Fruit fly (Drosophila melanogaster) Kc167 (cell line): ENCODE measurements around the gene GCS1.

ENCODE experiments used
- Myc ChIP-seq: fragments of >200 bp; optimal IDR thresholded peaks from 2 replicates; lab custom pipeline; 2017; ENCODE audit warnings: missing external identifiers
- Sin3A ChIP-seq: fragments of >200 bp; optimal IDR thresholded peaks from 2 replicates; lab custom pipeline; 2018; ENCODE audit warnings: missing external identifiers
- h ChIP-seq: fragments of >200 bp; optimal IDR thresholded peaks from 3 replicates; lab custom pipeline; 2018; ENCODE audit warnings: missing external identifiers
- psq ChIP-seq: fragments of >200 bp; optimal IDR thresholded peaks from 2 replicates; lab custom pipeline; 2017; ENCODE audit warnings: missing external identifiers
- ttk ChIP-seq: sonication (Bioruptor generic); optimal IDR thresholded peaks from 2 replicates; lab custom pipeline; 2017; ENCODE audit warnings: missing external identifiers

- TF ChIP-seq psq (lab: Kevin White, UChicago): no peak
- TF ChIP-seq ttk (lab: Kevin White, UChicago): no peak
- TF ChIP-seq Sin3A: no peak
- TF ChIP-seq h (lab: Kevin White, UChicago): no peak
- TF ChIP-seq Myc (lab: Kevin White, UChicago): no peak
Observed at dm6 chrX:11372764-11373712, 25.2 kb upstream of the GCS1 start.
